Worm (Caenorhabditis elegans) whole organism, late embryonic: Measurements from ENCODE around the gene mec-5.

ENCODE experiments used
- C08G9.2 ChIP-seq: sonication (generic microtip); optimal IDR thresholded peaks from 2 replicates; lab custom pipeline; 2016; ENCODE audit warnings: mild to moderate bottlenecking, missing genetic modification characterization, moderate library complexity, missing compliant biosample characterization
- C38D4.7 ChIP-seq: fragments of 200-800 bp; sonication (Bioruptor generic); optimal IDR thresholded peaks from 2 replicates; lab custom pipeline; 2018; ENCODE audit warnings: mild to moderate bottlenecking, missing genetic modification characterization, moderate library complexity, missing compliant biosample characterization
- K09A11.1 ChIP-seq: sonication (generic microtip); optimal IDR thresholded peaks from 2 replicates; lab custom pipeline; 2017; ENCODE audit warnings: antibody characterized with exemption, mild to moderate bottlenecking, missing genetic modification characterization, missing compliant biosample characterization; ENCODE audit not compliant: insufficient read depth
- ceh-14 ChIP-seq: sonication (generic microtip); optimal IDR thresholded peaks from 2 replicates; lab custom pipeline; 2016; ENCODE audit warnings: missing genotype, missing genetic modification characterization, missing compliant biosample characterization
- ceh-19 ChIP-seq: fragments of 200-800 bp; sonication (Bioruptor generic); optimal IDR thresholded peaks from 2 replicates; lab custom pipeline; 2018; ENCODE audit warnings: mild to moderate bottlenecking, missing genetic modification characterization, missing compliant biosample characterization
- ceh-2 ChIP-seq: sonication (generic microtip); optimal IDR thresholded peaks from 2 replicates; lab custom pipeline; 2016; ENCODE audit warnings: missing genotype, missing genetic modification characterization, missing compliant biosample characterization
- ceh-22 ChIP-seq: sonication (generic microtip); optimal IDR thresholded peaks from 2 replicates; lab custom pipeline; 2017; ENCODE audit warnings: missing biosample characterization, missing genetic modification characterization
- ceh-30 ChIP-seq: fragments of 150-350 bp; optimal IDR thresholded peaks from 2 replicates; lab custom pipeline; 2014; ENCODE audit warnings: missing biosample characterization, missing genetic modification characterization
- ceh-9 ChIP-seq: sonication (generic microtip); optimal IDR thresholded peaks from 2 replicates; lab custom pipeline; 2016; ENCODE audit warnings: mild to moderate bottlenecking, missing genetic modification characterization, inconsistent platforms, missing compliant biosample characterization
- elt-4 ChIP-seq: sonication (generic microtip); optimal IDR thresholded peaks from 2 replicates; lab custom pipeline; 2016; ENCODE audit warnings: missing genetic modification characterization, missing compliant biosample characterization
- ets-4 ChIP-seq: sonication (generic microtip); optimal IDR thresholded peaks from 2 replicates; lab custom pipeline; 2016; ENCODE audit warnings: missing genetic modification characterization, missing compliant biosample characterization
- eyg-1 ChIP-seq: sonication (generic microtip); optimal IDR thresholded peaks from 2 replicates; lab custom pipeline; 2016; ENCODE audit warnings: missing genotype, missing genetic modification characterization, missing compliant biosample characterization
- fax-1 ChIP-seq: sonication (generic microtip); optimal IDR thresholded peaks from 2 replicates; lab custom pipeline; 2016; ENCODE audit warnings: missing genotype, missing genetic modification characterization, missing compliant biosample characterization
- fkh-10 ChIP-seq: fragments of 150-350 bp; optimal IDR thresholded peaks from 2 replicates; lab custom pipeline; 2014; ENCODE audit warnings: missing biosample characterization, missing genetic modification reagents, missing genetic modification characterization
- fkh-6 ChIP-seq: sonication (generic microtip); optimal IDR thresholded peaks from 2 replicates; lab custom pipeline; 2016; ENCODE audit warnings: missing genetic modification characterization, missing compliant biosample characterization
- gmeb-2 ChIP-seq: sonication (generic microtip); optimal IDR thresholded peaks from 2 replicates; lab custom pipeline; 2016; ENCODE audit warnings: missing genetic modification characterization, inconsistent platforms, missing compliant biosample characterization
- hlh-13 ChIP-seq: fragments of 200-800 bp; sonication (Bioruptor generic); optimal IDR thresholded peaks from 2 replicates; lab custom pipeline; 2018; ENCODE audit warnings: mild to moderate bottlenecking, missing genetic modification characterization, missing compliant biosample characterization
- hlh-30 ChIP-seq: sonication (generic microtip); optimal IDR thresholded peaks from 2 replicates; lab custom pipeline; 2017; ENCODE audit warnings: antibody characterized with exemption, missing genetic modification characterization, missing compliant biosample characterization; ENCODE audit not compliant: insufficient read depth
- lim-6 ChIP-seq: sonication (generic microtip); optimal IDR thresholded peaks from 2 replicates; lab custom pipeline; 2016; ENCODE audit warnings: missing genetic modification characterization, missing compliant biosample characterization
- lin-11 ChIP-seq: fragments of 200-800 bp; sonication (Bioruptor generic); optimal IDR thresholded peaks from 2 replicates; lab custom pipeline; 2018; ENCODE audit warnings: mild to moderate bottlenecking, missing genetic modification characterization, missing compliant biosample characterization
- madf-2 ChIP-seq: sonication (generic microtip); optimal IDR thresholded peaks from 2 replicates; lab custom pipeline; 2017; ENCODE audit warnings: missing genetic modification characterization, missing compliant biosample characterization
- mec-3 ChIP-seq: sonication (generic microtip); optimal IDR thresholded peaks from 2 replicates; lab custom pipeline; 2016; ENCODE audit warnings: borderline replicate concordance, missing genetic modification characterization, missing compliant biosample characterization
- nhr-11 ChIP-seq: fragments of 150-350 bp; optimal IDR thresholded peaks from 2 replicates; lab custom pipeline; 2014; ENCODE audit warnings: missing biosample characterization, missing genetic modification characterization
- nhr-232 ChIP-seq: sonication (generic microtip); optimal IDR thresholded peaks from 2 replicates; lab custom pipeline; 2016; ENCODE audit warnings: missing genetic modification characterization, missing compliant biosample characterization
- odd-2 ChIP-seq: sonication (generic microtip); optimal IDR thresholded peaks from 2 replicates; lab custom pipeline; 2017; ENCODE audit warnings: antibody characterized with exemption, mild to moderate bottlenecking, missing genetic modification characterization, missing compliant biosample characterization
- pat-9 ChIP-seq: fragments of 200-800 bp; sonication (Bioruptor generic); optimal IDR thresholded peaks from 2 replicates; lab custom pipeline; 2018; ENCODE audit warnings: mild to moderate bottlenecking, missing genetic modification characterization, moderate library complexity, missing compliant biosample characterization
- pha-2 ChIP-seq: sonication (generic microtip); optimal IDR thresholded peaks from 2 replicates; lab custom pipeline; 2017; ENCODE audit warnings: mild to moderate bottlenecking, missing genetic modification characterization, missing compliant biosample characterization
- pha-4 ChIP-seq: fragments of 150-350 bp; optimal IDR thresholded peaks from 2 replicates; lab custom pipeline; 2018; ENCODE audit warnings: missing biosample characterization, missing genetic modification reagents, missing genetic modification characterization
- ref-2 ChIP-seq: sonication (generic microtip); optimal IDR thresholded peaks from 2 replicates; lab custom pipeline; 2016; ENCODE audit warnings: missing genetic modification characterization, missing compliant biosample characterization
- sdc-2 ChIP-seq: sonication (generic microtip); optimal IDR thresholded peaks from 2 replicates; lab custom pipeline; 2016; ENCODE audit warnings: missing genotype, missing genetic modification characterization, missing compliant biosample characterization
- ttx-3 ChIP-seq: sonication (generic microtip); optimal IDR thresholded peaks from 2 replicates; lab custom pipeline; 2016; ENCODE audit warnings: missing genetic modification reagents, missing genetic modification characterization, missing compliant biosample characterization
- unc-3 ChIP-seq, 2 experiments: fragments of 200-800 bp in 1 of 2; sonication (Bioruptor generic) in 1 of 2; sonication (generic microtip) in 1 of 2; conservative IDR thresholded peaks in 1 of 2; optimal IDR thresholded peaks in 1 of 2; 2 replicates each; pipeline versions ENCODE4 v1.3.6 to Lab custom; 2016 to 2022; ENCODE audit warnings: missing compliant biosample characterization in 2 of 2, missing genetic modification characterization in 2 of 2, missing genetic modification reagents in 1 of 2
- unc-86 ChIP-seq: sonication (generic microtip); optimal IDR thresholded peaks from 2 replicates; lab custom pipeline; 2016; ENCODE audit warnings: missing genetic modification characterization, missing compliant biosample characterization
- ztf-16 ChIP-seq: sonication (generic microtip); optimal IDR thresholded peaks from 2 replicates; lab custom pipeline; 2017; ENCODE audit warnings: missing genetic modification characterization, missing compliant biosample characterization

Gene mec-5

ce11 chrX:15982630-15983029 is 38.8 kb downstream of the mec-5 start, which contains the start of gene C09G1.2:
Gene C09G1.2 (minus strand): TSS chrX:15982730.
- TF ChIP-seq eyg-1 (tag; lab: Kevin White, UChicago) (no peak), pat-9 (tag; lab: Kevin White, UChicago) (no peak), hlh-30 (tag; lab: Kevin White, UChicago) (no peak), ceh-14 (no peak), lim-6 (tag; lab: Kevin White, UChicago) (no peak), ceh-2 (tag; lab: Kevin White, UChicago) (no peak), odd-2 (tag; lab: Kevin White, UChicago) (no peak), elt-4 (tag; lab: Kevin White, UChicago) (no peak), unc-86 (tag; lab: Kevin White, UChicago) (no peak), K09A11.1 (tag; lab: Kevin White, UChicago) (no peak)

- TF ChIP-seq mec-3 (tag; lab: Kevin White, UChicago) (no peak), sdc-2 (tag; lab: Kevin White, UChicago) (peak; percentile 87)
Observed at ce11 chrX:15983288-15983687, 39.5 kb downstream of the mec-5 start.

- TF ChIP-seq ceh-2 (tag; lab: Kevin White, UChicago) (no peak), nhr-11 (tag; lab: Kevin White, UChicago) (no peak), pha-2 (tag; lab: Kevin White, UChicago) (no peak), pha-4 (tag; lab: Kevin White, UChicago) (no peak), ceh-19 (GFP tag; lab: Kevin White, UChicago) (no peak), C08G9.2 (tag; lab: Kevin White, UChicago) (no peak), gmeb-2 (no peak), C38D4.7 (GFP tag; lab: Kevin White, UChicago) (no peak), ceh-14 (no peak), ztf-16 (tag; lab: Kevin White, UChicago) (no peak), fkh-10 (no peak), madf-2 (tag; lab: Kevin White, UChicago) (no peak), ceh-22 (tag; lab: Kevin White, UChicago) (no peak)
Observed at ce11 chrX:15988577-15988976, 44.8 kb downstream of the mec-5 start.

ce11 chrX:15992806-15993205 is 49.0 kb downstream of the mec-5 start:
- TF ChIP-seq ceh-9 = no peak
- no peak for TF ChIP-seq fax-1
- TF ChIP-seq ceh-30 (tag; lab: Kevin White, UChicago) = no peak
- TF ChIP-seq ets-4 (tag; lab: Kevin White, UChicago) = no peak
- TF ChIP-seq odd-2 (tag; lab: Kevin White, UChicago) = no peak
- no peak for TF ChIP-seq ttx-3 (tag; lab: Kevin White, UChicago)
- TF ChIP-seq unc-3 (GFP tag; conservative IDR thresholded peaks at IDR 0.05; lab: Robert Waterston, UW) = no peak
- TF ChIP-seq unc-3 (tag; optimal IDR thresholded peaks at IDR 0.05; lab: Kevin White, UChicago) = no peak
- TF ChIP-seq mec-3 (tag; lab: Kevin White, UChicago) = no peak
- no peak for TF ChIP-seq ref-2 (tag; lab: Kevin White, UChicago)
- no peak for TF ChIP-seq fkh-10
- no peak for TF ChIP-seq madf-2 (tag; lab: Kevin White, UChicago)
- no peak for TF ChIP-seq hlh-13 (GFP tag; lab: Kevin White, UChicago)
- no peak for TF ChIP-seq K09A11.1 (tag; lab: Kevin White, UChicago)
- no peak for TF ChIP-seq gmeb-2
- TF ChIP-seq fkh-6 (tag; lab: Kevin White, UChicago) = no peak
- TF ChIP-seq unc-86 (tag; lab: Kevin White, UChicago) = no peak
- TF ChIP-seq nhr-232 (tag; lab: Kevin White, UChicago) = no peak
- TF ChIP-seq lin-11 (tag; lab: Kevin White, UChicago) = no peak
- no peak for TF ChIP-seq ceh-22 (tag; lab: Kevin White, UChicago)
